Fruit fly (Drosophila melanogaster) whole organism: ENCODE results near the gene fabp.

Experiments
- CG8478 ChIP-seq: fragments of >200 bp; optimal IDR thresholded peaks from 2 replicates; lab custom pipeline; 2018; ENCODE audit warnings: inconsistent platforms
- Dll ChIP-seq: fragments of >200 bp; optimal IDR thresholded peaks from 2 replicates; lab custom pipeline; 2017
- EcR ChIP-seq, 2 experiments: fragments of >200 bp; optimal IDR thresholded peaks; 2 replicates each; lab custom pipeline; 2017; ENCODE audit warnings: missing biosample characterization in 2 of 2, missing genetic modification characterization in 2 of 2, missing genetic modification reagents in 2 of 2
- pan ChIP-seq: fragments of >200 bp; optimal IDR thresholded peaks from 2 replicates; lab custom pipeline; 2017
- psq ChIP-seq: fragments of >200 bp; optimal IDR thresholded peaks from 2 replicates; lab custom pipeline; 2017
- usp ChIP-seq: fragments of >200 bp; optimal IDR thresholded peaks from 2 replicates; lab custom pipeline; 2017; ENCODE audit warnings: missing biosample characterization, missing genetic modification characterization, mixed read lengths

The fabp gene

DNA sequence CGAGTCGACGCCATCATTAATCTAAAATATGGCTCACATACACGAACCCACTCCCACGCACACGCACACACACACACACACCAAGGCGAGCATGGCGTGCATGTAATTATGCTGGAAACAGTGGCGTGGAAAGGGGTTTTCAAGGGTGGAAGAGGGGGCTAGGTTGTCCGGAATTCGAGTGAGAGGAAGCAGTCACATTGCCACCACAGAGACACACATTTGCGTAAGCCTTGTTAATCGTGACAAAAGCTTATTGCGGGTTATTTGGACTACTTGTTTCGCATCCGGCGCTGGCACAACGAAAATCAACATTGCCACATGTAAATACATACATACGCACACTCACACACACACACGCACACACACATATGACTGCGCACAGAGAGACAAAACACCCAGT is 11.9 kb downstream of the fabp start:
- TF ChIP-seq CG8478 (lab: Kevin White, UChicago) (no peak), Dll (no peak), pan (lab: Kevin White, UChicago) (no peak), psq (lab: Kevin White, UChicago) (no peak)

DNA sequence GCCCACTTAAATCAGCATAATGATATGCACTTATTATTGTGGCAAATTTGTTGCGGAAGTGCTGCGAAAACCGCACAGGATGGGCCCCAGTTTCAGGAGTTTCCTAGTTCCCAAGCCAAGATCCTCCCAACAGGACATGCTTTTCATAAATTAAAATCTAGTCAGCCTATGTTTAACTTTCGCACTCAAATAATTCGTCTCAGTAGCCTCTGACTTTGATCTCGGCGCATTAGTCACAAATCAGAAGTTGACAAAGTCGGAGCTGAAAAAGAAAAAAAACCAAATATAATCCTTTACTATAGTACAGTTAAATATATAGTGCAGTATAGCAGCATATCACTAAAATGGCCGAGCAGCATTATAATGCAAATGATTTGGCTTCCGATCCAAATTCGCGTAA is 13.0 kb downstream of the fabp start, which contains the start of gene CG14708:
Gene CG14708 (plus strand): TSS at position 301 of the 400 bp plus-strand sequence.
- TF ChIP-seq usp (GFP tag; lab: Kevin White, UChicago): no peak
- no peak for TF ChIP-seq CG8478 (lab: Kevin White, UChicago)
- no peak for TF ChIP-seq EcR (GFP tag; optimal IDR thresholded peaks at IDR 0.05; lab: Kevin White, UChicago)
- TF ChIP-seq psq (lab: Kevin White, UChicago): no peak
- TF ChIP-seq pan (lab: Kevin White, UChicago): no peak
- no peak for TF ChIP-seq Dll

DNA sequence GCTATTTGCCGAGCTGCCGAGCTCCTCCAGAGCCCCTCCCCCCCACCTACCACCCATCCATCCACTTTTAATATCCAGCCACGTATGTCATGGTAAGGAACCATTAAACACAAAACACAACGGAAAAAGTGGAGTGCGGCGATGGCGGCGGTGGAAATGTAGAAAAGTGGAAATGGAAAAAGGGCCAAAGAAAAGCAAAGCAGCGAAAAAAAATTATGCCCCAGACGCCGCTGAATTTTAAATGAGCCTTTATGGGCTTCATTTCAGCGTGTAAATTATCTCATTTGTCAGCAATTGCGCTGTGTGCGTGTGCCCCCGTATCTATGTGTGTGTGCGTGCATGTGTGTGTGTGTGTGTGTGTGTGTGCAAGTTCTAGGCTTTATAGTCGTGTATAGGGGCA is 15.8 kb downstream of the fabp start:
- TF ChIP-seq Dll (no peak), CG8478 (lab: Kevin White, UChicago) (no peak), usp (GFP tag; lab: Kevin White, UChicago) (no peak), psq (lab: Kevin White, UChicago) (no peak), pan (lab: Kevin White, UChicago) (no peak), EcR (GFP tag; optimal IDR thresholded peaks at IDR 0.05; lab: Kevin White, UChicago) (no peak)

DNA sequence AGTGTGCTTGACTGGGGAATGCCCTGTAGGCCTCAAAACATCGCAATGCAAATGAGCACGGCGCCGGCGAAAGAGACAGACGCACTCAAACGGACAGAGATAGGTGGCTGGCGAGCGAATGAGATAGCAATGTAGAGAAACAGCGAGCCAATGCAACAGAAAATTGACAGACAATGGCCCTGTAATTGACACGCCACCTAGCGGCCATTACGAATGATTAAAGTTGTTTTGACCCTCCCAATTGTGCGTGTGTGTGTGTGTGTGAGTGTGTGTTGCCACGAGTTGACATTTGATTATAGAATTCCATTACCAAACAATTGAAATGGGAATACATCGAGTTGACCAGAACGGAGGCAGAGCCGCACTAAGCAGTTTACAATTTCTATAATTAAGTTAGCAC is 22.7 kb downstream of the fabp start:
- TF ChIP-seq pan (lab: Kevin White, UChicago): no peak

DNA sequence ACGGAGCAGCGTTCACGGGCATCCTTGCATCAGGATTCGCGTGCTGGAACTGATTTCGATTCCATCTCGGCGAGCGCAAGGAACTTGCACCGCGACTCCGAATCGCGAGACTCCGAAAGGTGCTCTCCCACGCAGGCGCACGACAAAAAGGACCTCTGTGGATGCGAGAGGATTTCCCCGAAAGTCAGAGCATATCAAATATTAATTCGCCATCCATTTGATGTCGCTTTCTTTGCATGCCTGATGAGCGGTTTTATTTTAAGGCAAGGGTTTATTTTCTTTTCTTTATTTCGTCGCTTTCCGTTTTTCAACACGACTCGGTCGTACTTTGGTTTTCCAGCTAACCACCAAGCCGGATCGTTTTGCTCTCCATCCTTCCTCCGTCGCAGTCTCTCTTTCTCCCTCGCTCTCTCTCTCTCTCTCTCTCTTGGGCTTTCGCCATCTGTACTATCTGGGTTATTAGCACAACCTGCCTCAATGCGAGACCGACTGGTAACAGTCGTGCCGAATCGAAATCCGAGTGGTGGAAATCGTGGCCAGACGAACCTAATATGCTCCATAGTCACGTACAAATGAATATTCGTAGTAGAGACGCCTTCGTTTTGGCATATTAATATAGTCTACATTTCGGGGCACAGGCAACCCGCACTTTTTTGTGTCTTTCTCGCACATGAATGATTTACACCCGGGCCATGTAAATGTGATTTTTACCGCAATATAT is 23.8 kb downstream of the fabp start, which contains the start of gene dpr4:
Gene dpr4 (minus strand): TSS at position 51 of the 721 bp plus-strand sequence.
- TF ChIP-seq pan (lab: Kevin White, UChicago): no peak
- TF ChIP-seq Dll: no peak
- no peak for TF ChIP-seq psq (lab: Kevin White, UChicago)
- TF ChIP-seq EcR (GFP tag; optimal IDR thresholded peaks at IDR 0.05; lab: Kevin White, UChicago): no peak
- no peak for TF ChIP-seq CG8478 (lab: Kevin White, UChicago)
- no peak for TF ChIP-seq usp (GFP tag; lab: Kevin White, UChicago)

DNA sequence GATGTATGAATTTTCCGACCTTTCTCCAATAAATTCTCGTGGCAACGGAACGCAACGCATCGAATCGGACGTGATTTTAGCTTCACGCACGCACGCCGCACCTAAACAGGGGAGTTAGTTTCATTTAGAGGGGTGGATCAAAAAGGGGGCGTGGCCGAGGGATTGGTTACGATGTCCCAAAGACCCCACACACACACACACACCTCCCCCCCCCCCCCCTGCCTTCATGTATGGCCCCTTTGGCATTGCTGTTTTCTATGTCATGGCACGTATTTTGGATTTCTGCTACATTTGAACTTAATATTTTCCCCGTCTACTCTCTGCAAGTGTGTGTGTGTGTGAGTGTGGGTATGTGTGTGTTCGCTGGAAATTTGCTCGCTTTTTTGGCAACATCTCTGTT is 35.0 kb downstream of the fabp start:
- TF ChIP-seq pan (lab: Kevin White, UChicago) (no peak), usp (GFP tag; lab: Kevin White, UChicago) (no peak), Dll (no peak), psq (lab: Kevin White, UChicago) (no peak), CG8478 (lab: Kevin White, UChicago) (no peak), EcR (GFP tag; optimal IDR thresholded peaks at IDR 0.05; lab: Kevin White, UChicago) (no peak)
